Fruit fly (Drosophila melanogaster): ENCODE data around the gene CG33647.

- TF ChIP-seq br (GFP tag; optimal IDR thresholded peaks at IDR 0.05) (no peak), psq (GFP tag; optimal IDR thresholded peaks at IDR 0.05) (no peak), pan (optimal IDR thresholded peaks at IDR 0.05) (no peak), sv (GFP tag; optimal IDR thresholded peaks at IDR 0.05) (no peak)
Measured at dm6 chr3L:19198772-19199171, 37.4 kb upstream of the CG33647 start.

All from whole organism, wandering third instar larva.